Fruit fly (Drosophila melanogaster): Measurements from ENCODE around the gene Alr.

DNA sequence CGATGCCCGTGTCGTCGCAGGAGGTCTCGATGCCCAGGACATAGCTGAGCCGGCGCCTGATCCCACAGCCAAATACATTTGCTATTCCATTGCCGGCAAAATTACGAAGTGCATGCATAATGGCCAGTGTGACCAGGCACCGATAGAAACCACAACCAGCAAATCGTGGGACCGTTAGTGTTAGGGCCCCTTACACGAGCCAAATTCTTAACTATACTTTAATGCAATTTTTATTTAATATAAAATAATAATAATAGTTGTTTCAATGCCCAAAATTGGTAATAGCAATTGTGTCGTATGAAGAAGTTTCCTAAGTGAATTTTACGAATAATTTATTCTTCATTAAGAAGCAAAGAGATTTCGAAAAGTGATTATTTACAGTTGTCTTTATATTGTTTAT, 46.5 kb upstream of the Alr start, which contains the start of gene Tcs4:
- TF ChIP-seq CG4282 (GFP tag; optimal IDR thresholded peaks at IDR 0.05) (no peak), lbe (GFP tag; optimal IDR thresholded peaks at IDR 0.05) (peak; percentile 1), Dip2 (GFP tag; IDR thresholded peaks at IDR 0.05) (no peak)
